Fruit fly (Drosophila melanogaster) whole organism, embryonic: Measurements from ENCODE around the gene grsm.
A peak's percentile ranks its signal among the peaks of the same experiment; 100 is the strongest.

Source experiments
- Bdp1 ChIP-seq: fragments of 200-800 bp; sonication (Bioruptor generic); optimal IDR thresholded peaks from 3 replicates; lab custom pipeline; 2016; ENCODE audit warnings: missing biosample characterization, missing genetic modification characterization
- Bgb ChIP-seq: fragments of 200-800 bp; sonication (Bioruptor generic); IDR thresholded peaks from 2 replicates; pipeline ENCODE4 v1.3.6; 2022; ENCODE audit warnings: missing biosample characterization, missing genetic modification characterization; ENCODE audit not compliant: partially characterized antibody
- Bteb2 ChIP-seq: fragments of 200-800 bp; sonication (Bioruptor generic); optimal IDR thresholded peaks from 2 replicates; lab custom pipeline; 2016; ENCODE audit warnings: missing biosample characterization, missing genetic modification characterization
- CG10209 ChIP-seq: fragments of 200-800 bp; sonication (Bioruptor generic); optimal IDR thresholded peaks from 3 replicates; lab custom pipeline; 2017; ENCODE audit warnings: missing biosample characterization, mild to moderate bottlenecking, missing genetic modification characterization, missing genetic modification reagents
- CG1024 ChIP-seq: fragments of 200-800 bp; sonication (Bioruptor generic); IDR thresholded peaks from 2 replicates; pipeline ENCODE4 v1.3.6; 2022; ENCODE audit warnings: missing biosample characterization, missing genetic modification characterization
- CG11695 ChIP-seq: fragments of 200-800 bp; sonication (Bioruptor generic); IDR thresholded peaks from 3 replicates; pipeline ENCODE4 v1.3.6; 2022; ENCODE audit warnings: missing biosample characterization, missing genetic modification characterization
- CG12104 ChIP-seq: fragments of 200-800 bp; sonication (Bioruptor generic); optimal IDR thresholded peaks from 3 replicates; lab custom pipeline; 2016; ENCODE audit warnings: missing biosample characterization, missing genetic modification characterization
- CG14050 ChIP-seq: fragments of 200-800 bp; sonication (Bioruptor generic); IDR thresholded peaks from 3 replicates; pipeline ENCODE4 v1.3.6; 2022; ENCODE audit warnings: missing biosample characterization, missing genetic modification characterization
- CG14667 ChIP-seq: fragments of 200-800 bp; sonication (Bioruptor generic); IDR thresholded peaks from 2 replicates; pipeline ENCODE4 v1.3.6; 2022; ENCODE audit warnings: missing biosample characterization, missing genetic modification characterization
- CG18599 ChIP-seq: fragments of 200-800 bp; sonication (Bioruptor generic); optimal IDR thresholded peaks from 3 replicates; lab custom pipeline; 2017; ENCODE audit warnings: missing biosample characterization, missing genetic modification characterization, mild to moderate bottlenecking, moderate library complexity, missing genetic modification reagents
- CG2199 ChIP-seq: fragments of 200-800 bp; sonication (Bioruptor generic); IDR thresholded peaks from 3 replicates; pipeline ENCODE4 v1.3.6; 2022; ENCODE audit warnings: missing biosample characterization, missing genetic modification characterization
- CG30431 ChIP-seq: fragments of 200-800 bp; sonication (Bioruptor generic); optimal IDR thresholded peaks from 2 replicates; lab custom pipeline; 2017; ENCODE audit warnings: missing biosample characterization, missing genetic modification characterization
- CG31441 ChIP-seq: fragments of 200-800 bp; sonication (Bioruptor generic); IDR thresholded peaks from 2 replicates; pipeline ENCODE4 v1.3.6; 2022; ENCODE audit warnings: missing biosample characterization, missing genetic modification characterization
- CG3838 ChIP-seq: fragments of 200-800 bp; sonication (Bioruptor generic); optimal IDR thresholded peaks from 3 replicates; lab custom pipeline; 2016; ENCODE audit warnings: missing biosample characterization, missing genetic modification characterization
- CG42726 ChIP-seq: fragments of 200-800 bp; sonication (Bioruptor generic); IDR thresholded peaks from 2 replicates; pipeline ENCODE4 v1.3.6; 2022; ENCODE audit warnings: missing biosample characterization, missing genetic modification characterization; ENCODE audit not compliant: partially characterized antibody
- Chrac-16 ChIP-seq: fragments of 200-800 bp; sonication (Bioruptor generic); optimal IDR thresholded peaks from 3 replicates; lab custom pipeline; 2016; ENCODE audit warnings: missing biosample characterization, missing genetic modification characterization
- CrebB ChIP-seq: fragments of 200-800 bp; sonication (Bioruptor generic); optimal IDR thresholded peaks from 3 replicates; lab custom pipeline; 2018; ENCODE audit warnings: missing biosample characterization, mild to moderate bottlenecking, missing genetic modification characterization
- Dbx ChIP-seq: fragments of 200-800 bp; sonication (Bioruptor generic); IDR thresholded peaks from 3 replicates; pipeline ENCODE4 v1.3.6; 2022; ENCODE audit warnings: missing biosample characterization, missing genetic modification characterization
- Dfd ChIP-seq, 2 experiments: fragments of >200 bp; optimal IDR thresholded peaks; 2 replicates each; lab custom pipeline; 2017; ENCODE audit warnings: missing biosample characterization in 2 of 2, missing genetic modification characterization in 2 of 2
- Doc3 ChIP-seq: fragments of 200-800 bp; sonication (Bioruptor generic); IDR thresholded peaks from 3 replicates; pipeline ENCODE4 v1.3.6; 2022; ENCODE audit warnings: missing biosample characterization, missing genetic modification characterization; ENCODE audit not compliant: partially characterized antibody
- Drgx ChIP-seq: fragments of 200-800 bp; sonication (Bioruptor generic); IDR thresholded peaks from 2 replicates; pipeline ENCODE4 v1.3.6; 2022; ENCODE audit warnings: missing biosample characterization, missing genetic modification characterization
- H15 ChIP-seq: fragments of 200-800 bp; sonication (Bioruptor generic); IDR thresholded peaks from 3 replicates; pipeline ENCODE4 v1.3.6; 2022; ENCODE audit warnings: missing biosample characterization, missing genetic modification characterization
- MTF-1 ChIP-seq: fragments of 200-800 bp; sonication (Bioruptor generic); optimal IDR thresholded peaks from 2 replicates; lab custom pipeline; 2018; ENCODE audit warnings: missing biosample characterization, mild to moderate bottlenecking, missing genetic modification characterization, borderline replicate concordance
- NK7.1 ChIP-seq: fragments of 200-800 bp; sonication (Bioruptor generic); optimal IDR thresholded peaks from 3 replicates; lab custom pipeline; 2016; ENCODE audit warnings: missing biosample characterization, missing genetic modification characterization
- Oli ChIP-seq: fragments of 200-800 bp; sonication (Bioruptor generic); optimal IDR thresholded peaks from 2 replicates; lab custom pipeline; 2018; ENCODE audit warnings: missing biosample characterization, mild to moderate bottlenecking, missing genetic modification characterization, moderate library complexity
- PHDP ChIP-seq: fragments of 200-800 bp; sonication (Bioruptor generic); optimal IDR thresholded peaks from 3 replicates; lab custom pipeline; 2018; ENCODE audit warnings: missing biosample characterization, mild to moderate bottlenecking, missing genetic modification characterization, moderate library complexity
- Scr ChIP-seq: fragments of 200-800 bp; sonication (Bioruptor generic); IDR thresholded peaks from 2 replicates; pipeline ENCODE4 v1.3.6; 2022; ENCODE audit warnings: missing biosample characterization, missing genetic modification characterization; ENCODE audit not compliant: partially characterized antibody
- Tbp ChIP-seq: fragments of >200 bp; optimal IDR thresholded peaks from 2 replicates; lab custom pipeline; 2018; ENCODE audit warnings: missing biosample characterization, missing genetic modification characterization
- al ChIP-seq: fragments of 200-800 bp; sonication (Bioruptor generic); IDR thresholded peaks from 2 replicates; pipeline ENCODE4 v1.3.6; 2022; ENCODE audit warnings: missing biosample characterization, missing genetic modification characterization
- ato ChIP-seq: fragments of 200-800 bp; sonication (Bioruptor generic); IDR thresholded peaks from 2 replicates; pipeline ENCODE4 v1.3.6; 2022; ENCODE audit warnings: missing biosample characterization, missing genetic modification characterization; ENCODE audit not compliant: partially characterized antibody
- crol ChIP-seq: fragments of 200-800 bp; sonication (Bioruptor generic); IDR thresholded peaks from 2 replicates; pipeline ENCODE4 v1.3.6; 2022; ENCODE audit warnings: missing biosample characterization, missing genetic modification characterization
- ewg ChIP-seq: fragments of 200-800 bp; sonication (Bioruptor generic); optimal IDR thresholded peaks from 3 replicates; lab custom pipeline; 2017; ENCODE audit warnings: mild to moderate bottlenecking, missing biosample characterization, missing genetic modification reagents, missing genetic modification characterization
- exex ChIP-seq: fragments of 200-800 bp; sonication (Bioruptor generic); optimal IDR thresholded peaks from 4 replicates; lab custom pipeline; 2018; ENCODE audit warnings: missing biosample characterization, mild to moderate bottlenecking, missing genetic modification characterization, moderate library complexity
- fd102C ChIP-seq: fragments of 200-800 bp; sonication (Bioruptor generic); optimal IDR thresholded peaks from 2 replicates; lab custom pipeline; 2018; ENCODE audit warnings: missing biosample characterization, mild to moderate bottlenecking, missing genetic modification characterization, moderate library complexity
- fd96Cb ChIP-seq: fragments of 200-800 bp; sonication (Bioruptor generic); optimal IDR thresholded peaks from 2 replicates; lab custom pipeline; 2018; ENCODE audit warnings: missing biosample characterization, mild to moderate bottlenecking, missing genetic modification characterization, moderate library complexity
- grau ChIP-seq: fragments of 200-800 bp; optimal IDR thresholded peaks from 3 replicates; lab custom pipeline; 2019; ENCODE audit warnings: missing biosample characterization, mild to moderate bottlenecking, missing genetic modification characterization, moderate library complexity
- gt ChIP-seq: fragments of 200-800 bp; sonication (Bioruptor generic); IDR thresholded peaks from 2 replicates; pipeline ENCODE4 v1.3.6; 2022; ENCODE audit warnings: missing biosample characterization, missing genetic modification characterization
- ham ChIP-seq: fragments of 200-800 bp; sonication (Bioruptor generic); IDR thresholded peaks from 2 replicates; pipeline ENCODE4 v1.3.6; 2022; ENCODE audit warnings: missing biosample characterization, missing genetic modification characterization
- ind ChIP-seq: fragments of 200-800 bp; sonication (Bioruptor generic); optimal IDR thresholded peaks from 3 replicates; lab custom pipeline; 2016; ENCODE audit warnings: missing biosample characterization, missing genetic modification characterization
- ken ChIP-seq: fragments of 200-800 bp; sonication (Bioruptor generic); IDR thresholded peaks from 3 replicates; pipeline ENCODE4 v1.3.6; 2022; ENCODE audit warnings: missing biosample characterization, missing genetic modification characterization
- mirr ChIP-seq: fragments of 200-800 bp; sonication (Bioruptor generic); optimal IDR thresholded peaks from 3 replicates; lab custom pipeline; 2018; ENCODE audit warnings: missing biosample characterization, mild to moderate bottlenecking, missing genetic modification characterization
- pum ChIP-seq: fragments of 200-800 bp; sonication (Bioruptor generic); optimal IDR thresholded peaks from 2 replicates; lab custom pipeline; 2016; ENCODE audit warnings: missing biosample characterization, missing genetic modification characterization
- repo ChIP-seq: fragments of 200-800 bp; sonication (Bioruptor generic); optimal IDR thresholded peaks from 2 replicates; lab custom pipeline; 2016; ENCODE audit warnings: missing biosample characterization, missing genetic modification characterization
- ro ChIP-seq: fragments of 200-800 bp; sonication (Bioruptor generic); IDR thresholded peaks from 2 replicates; pipeline ENCODE4 v1.3.6; 2022; ENCODE audit warnings: missing biosample characterization, missing genetic modification characterization
- seq ChIP-seq: fragments of 200-800 bp; sonication (Bioruptor generic); IDR thresholded peaks from 2 replicates; pipeline ENCODE4 v1.3.6; 2022; ENCODE audit warnings: missing biosample characterization, missing genetic modification characterization
- slp2 ChIP-seq: fragments of 200-800 bp; sonication (Bioruptor generic); optimal IDR thresholded peaks from 2 replicates; lab custom pipeline; 2016; ENCODE audit warnings: missing biosample characterization, missing genetic modification characterization
- tap ChIP-seq: fragments of 200-800 bp; optimal IDR thresholded peaks from 3 replicates; lab custom pipeline; 2019; ENCODE audit warnings: missing biosample characterization, mild to moderate bottlenecking, missing genetic modification characterization, moderate library complexity
- toy ChIP-seq: fragments of 200-800 bp; sonication (Bioruptor generic); IDR thresholded peaks from 2 replicates; pipeline ENCODE4 v1.3.6; 2022; ENCODE audit warnings: missing biosample characterization, missing genetic modification characterization
- usp ChIP-seq: fragments of >200 bp; optimal IDR thresholded peaks from 2 replicates; lab custom pipeline; 2017; ENCODE audit warnings: missing biosample characterization, missing genetic modification characterization
- wek ChIP-seq: fragments of 200-800 bp; sonication (Bioruptor generic); optimal IDR thresholded peaks from 3 replicates; lab custom pipeline; 2018; ENCODE audit warnings: missing biosample characterization, mild to moderate bottlenecking, missing genetic modification characterization, moderate library complexity
- zen ChIP-seq: fragments of 200-800 bp; sonication (Bioruptor generic); optimal IDR thresholded peaks from 3 replicates; lab custom pipeline; 2018; ENCODE audit warnings: missing biosample characterization, mild to moderate bottlenecking, missing genetic modification characterization, moderate library complexity

The grsm gene

dm6 chr3R:13012351-13012750 is 44.8 kb upstream of the grsm start (continued):
- TF ChIP-seq Dbx (GFP tag; lab: Robert Waterston, UW), result peak; percentile 53; the same call in 1 of the 3 replicates
- no peak for TF ChIP-seq ro (GFP tag; lab: Robert Waterston, UW)
- TF ChIP-seq Chrac-16, result peak; percentile 53
- TF ChIP-seq CG1024, result no peak
- no peak for TF ChIP-seq usp (GFP tag; lab: Kevin White, UChicago)
- TF ChIP-seq CG2199 (GFP tag; lab: Robert Waterston, UW), result peak; percentile 76; the same call in 1 of the 3 replicates
- no peak for TF ChIP-seq fd102C
- peak; percentile 54 for TF ChIP-seq CG10209
- TF ChIP-seq seq (GFP tag; lab: Robert Waterston, UW), result no peak
- TF ChIP-seq CG42726, result 0 out of 2 replicates have a peak, but pooled peaks have one; percentile 52
- peak; percentile 66 for TF ChIP-seq CrebB (tag; lab: Kevin White, UChicago)
- 0 out of 2 replicates have a peak, but pooled peaks have one; percentile 13 for TF ChIP-seq toy (GFP tag; lab: Robert Waterston, UW)
- peak; percentile 60 for TF ChIP-seq ind (GFP tag; lab: Kevin White, UChicago)
- peak; percentile 80 for TF ChIP-seq ken (GFP tag; lab: Robert Waterston, UW)
- TF ChIP-seq Bteb2 (GFP tag; lab: Kevin White, UChicago), result no peak
- peak; percentile 55; the same call in 2 of the 3 replicates for TF ChIP-seq H15 (GFP tag; lab: Robert Waterston, UW)
- peak; percentile 38 for TF ChIP-seq PHDP (tag; lab: Kevin White, UChicago)
- peak; percentile 40 for TF ChIP-seq pum (GFP tag; lab: Kevin White, UChicago)
- peak; percentile 47 for TF ChIP-seq repo (GFP tag; lab: Kevin White, UChicago)
- TF ChIP-seq CG3838 (GFP tag; lab: Kevin White, UChicago), result peak; percentile 54
- 0 out of 2 replicates have a peak, but pooled peaks have one; percentile 17 for TF ChIP-seq Bgb (GFP tag; lab: Robert Waterston, UW)
- peak; percentile 3 for TF ChIP-seq mirr (GFP tag; lab: Kevin White, UChicago)
- peak; percentile 53 for TF ChIP-seq slp2 (GFP tag; lab: Kevin White, UChicago)
- TF ChIP-seq Scr (GFP tag; lab: Robert Waterston, UW), result no peak
- no peak for TF ChIP-seq ato (GFP tag; lab: Robert Waterston, UW)
- TF ChIP-seq Drgx (GFP tag; lab: Robert Waterston, UW), result peak; percentile 84
- TF ChIP-seq al, result 0 out of 2 replicates have a peak, but pooled peaks have one; percentile 15
- TF ChIP-seq ewg (GFP tag; lab: Kevin White, UChicago), result peak; percentile 88
- peak; percentile 43 for TF ChIP-seq zen
- TF ChIP-seq Dfd (GFP tag; optimal IDR thresholded peaks at IDR 0.05; lab: Kevin White, UChicago), result no peak
- TF ChIP-seq CG14050 (GFP tag; lab: Robert Waterston, UW), result peak; percentile 55
- TF ChIP-seq exex, result no peak
- peak; percentile 52 for TF ChIP-seq grau (tag; lab: Kevin White, UChicago)
- no peak for TF ChIP-seq gt (GFP tag; lab: Robert Waterston, UW)
- no peak for TF ChIP-seq Doc3 (GFP tag; lab: Robert Waterston, UW)
- TF ChIP-seq CG12104, result peak; percentile 27
- TF ChIP-seq tap, result no peak
- peak; percentile 73 for TF ChIP-seq CG18599
- TF ChIP-seq CG14667, result peak; percentile 38; the same call in 1 of the 2 replicates
- TF ChIP-seq CG11695 (GFP tag; lab: Robert Waterston, UW), result 0 out of 3 replicates have a peak, but pooled peaks have one; percentile 34
- TF ChIP-seq CG31441, result no peak; the same call in 1 of the 2 replicates
- TF ChIP-seq fd96Cb (tag; lab: Kevin White, UChicago), result no peak
- peak; percentile 27 for TF ChIP-seq wek (GFP tag; lab: Kevin White, UChicago)
- TF ChIP-seq MTF-1 (GFP tag; lab: Kevin White, UChicago), result peak; percentile 39
- peak; percentile 96 for TF ChIP-seq crol (GFP tag; lab: Robert Waterston, UW)
- TF ChIP-seq NK7.1 (GFP tag; lab: Kevin White, UChicago), result peak; percentile 59
- TF ChIP-seq Oli (tag; lab: Kevin White, UChicago), result peak; percentile 38
- TF ChIP-seq Tbp (GFP tag; lab: Kevin White, UChicago), result no peak
- no peak for TF ChIP-seq ham (GFP tag; lab: Robert Waterston, UW)
- peak; percentile 51 for TF ChIP-seq Bdp1 (GFP tag; lab: Kevin White, UChicago)
- TF ChIP-seq CG30431, result peak; percentile 1
